Worm (Caenorhabditis elegans): Measurements from ENCODE around the gene snn-1.
"Not testable (repeated sequence)": the region's sequence is repeated elsewhere in the genome, so short reads cannot be mapped to it uniquely, and the experiment has no call there.

The snn-1 gene

ce11 chrIV:1834242-1834641 is 19.3 kb upstream of the snn-1 start, which contains the start of gene ccm-2:
Gene ccm-2 (plus strand): TSS chrIV:1834628.
- TF ChIP-seq ceh-20 (GFP tag; IDR thresholded peaks at IDR 0.05) (no peak), dmd-9 (GFP tag; IDR thresholded peaks at IDR 0.05) (no peak), jun-1 (tag; optimal IDR thresholded peaks at IDR 0.05) (no peak), F26F4.8 (GFP tag; conservative IDR thresholded peaks at IDR 0.05) (no peak), lsy-2 (tag; optimal IDR thresholded peaks at IDR 0.05) (no peak), saeg-2 (GFP tag; IDR thresholded peaks at IDR 0.05) (no peak), ceh-32 (tag; optimal IDR thresholded peaks at IDR 0.05; ENCODE audit: poor library complexity) (no peak), lin-39 (tag; optimal IDR thresholded peaks at IDR 0.05) (no peak), ces-1 (GFP tag; optimal IDR thresholded peaks at IDR 0.05) (no peak), zip-2 (tag; optimal IDR thresholded peaks at IDR 0.05) (no peak), set-16 (GFP tag; IDR thresholded peaks at IDR 0.05) (no peak), pha-4 (GFP tag; IDR thresholded peaks at IDR 0.05) (no peak), pha-4 (tag; optimal IDR thresholded peaks at IDR 0.05) (no peak), nhr-25 (tag; optimal IDR thresholded peaks at IDR 0.05; ENCODE audit: borderline replicate concordance, insufficient read depth) (no peak), nhr-77 (tag; optimal IDR thresholded peaks at IDR 0.05) (no peak), daf-8 (GFP tag; IDR thresholded peaks at IDR 0.05) (no peak), ztf-11 (tag; optimal IDR thresholded peaks at IDR 0.05) (no peak), pqm-1 (tag; optimal IDR thresholded peaks at IDR 0.05) (peak; percentile 25), nhr-28 (tag; optimal IDR thresholded peaks at IDR 0.05) (peak; percentile 46), daf-16 (GFP tag; optimal IDR thresholded peaks at IDR 0.05) (no peak), daf-16 (tag; optimal IDR thresholded peaks at IDR 0.05) (peak; percentile 70), vab-7 (GFP tag; IDR thresholded peaks at IDR 0.05) (no peak), lin-29 (GFP tag; IDR thresholded peaks at IDR 0.05) (no peak)

- TF ChIP-seq nhr-237 (tag; optimal IDR thresholded peaks at IDR 0.05) (no peak), ceh-28 (tag; optimal IDR thresholded peaks at IDR 0.05) (peak; percentile 64)
Observed at ce11 chrIV:1833115-1833514, 18.2 kb upstream of the snn-1 start.

ce11 chrIV:1831174-1831573 is 16.3 kb upstream of the snn-1 start:
- peak; percentile 92 for TF ChIP-seq tag-97 (GFP tag; IDR thresholded peaks at IDR 0.05)
- peak; percentile 96 for TF ChIP-seq nhr-41 (GFP tag; IDR thresholded peaks at IDR 0.05)
- peak; percentile 80; the same call in 1 of the 2 replicates for TF ChIP-seq hmg-1.1 (GFP tag; IDR thresholded peaks at IDR 0.05)
- peak; percentile 99 for TF ChIP-seq set-16 (GFP tag; IDR thresholded peaks at IDR 0.05)
- peak; percentile 84 for TF ChIP-seq pha-4 (GFP tag; IDR thresholded peaks at IDR 0.05)
- TF ChIP-seq pha-4 (tag; optimal IDR thresholded peaks at IDR 0.05): not testable (repeated sequence)
- peak; percentile 98 for TF ChIP-seq Y75B8A.6 (GFP tag; IDR thresholded peaks at IDR 0.05)
- TF ChIP-seq Y48G9A.11 (GFP tag; IDR thresholded peaks at IDR 0.05): peak; percentile 87
- TF ChIP-seq lin-29 (GFP tag; IDR thresholded peaks at IDR 0.05): peak; percentile 90
- peak; percentile 90 for TF ChIP-seq T26A8.4 (GFP tag; IDR thresholded peaks at IDR 0.05)
- TF ChIP-seq ceh-20 (GFP tag; IDR thresholded peaks at IDR 0.05): peak; percentile 85; the same call in 1 of the 2 replicates
- TF ChIP-seq tra-1 (GFP tag; IDR thresholded peaks at IDR 0.05): peak; percentile 94
- TF ChIP-seq zip-11 (GFP tag; IDR thresholded peaks at IDR 0.05): peak; percentile 91
- TF ChIP-seq daf-8 (GFP tag; IDR thresholded peaks at IDR 0.05): peak; percentile 97
- TF ChIP-seq ZK337.2 (GFP tag; IDR thresholded peaks at IDR 0.05): peak; percentile 96
- peak; percentile 74 for TF ChIP-seq lin-38 (GFP tag; IDR thresholded peaks at IDR 0.05)
- TF ChIP-seq ceh-44 (GFP tag; IDR thresholded peaks at IDR 0.05): peak; percentile 94
- peak; percentile 99 for TF ChIP-seq madf-5 (GFP tag; IDR thresholded peaks at IDR 0.05)
- peak; percentile 98 for TF ChIP-seq php-3 (GFP tag; IDR thresholded peaks at IDR 0.05)
- peak; percentile 100 for TF ChIP-seq egl-43 (GFP tag; IDR thresholded peaks at IDR 0.05)
- TF ChIP-seq madf-9 (GFP tag; conservative IDR thresholded peaks at IDR 0.05): peak; percentile 88
- peak; percentile 94 for TF ChIP-seq mdt-29 (GFP tag; IDR thresholded peaks at IDR 0.05)
- TF ChIP-seq F26F4.8 (GFP tag; conservative IDR thresholded peaks at IDR 0.05): peak; percentile 100
- TF ChIP-seq dmd-8 (GFP tag; IDR thresholded peaks at IDR 0.05): peak; percentile 100
- peak; percentile 94 for TF ChIP-seq arid-1 (GFP tag; conservative IDR thresholded peaks at IDR 0.05)
- TF ChIP-seq lim-7 (GFP tag; IDR thresholded peaks at IDR 0.05): peak; percentile 100
- peak; percentile 71 for TF ChIP-seq dmd-6 (GFP tag; IDR thresholded peaks at IDR 0.05)
- peak; percentile 91 for TF ChIP-seq lin-1 (GFP tag; IDR thresholded peaks at IDR 0.05)
- TF ChIP-seq Y105C5A.15 (GFP tag; IDR thresholded peaks at IDR 0.05): peak; percentile 98
- peak; percentile 100 for TF ChIP-seq F44E2.7 (GFP tag; IDR thresholded peaks at IDR 0.05)
